Worm (Caenorhabditis elegans) whole organism, young adult: Measurements from ENCODE around the gene Y38C1AA.19.

Source experiments
- C17E4.6 ChIP-seq: fragments of 200-800 bp; sonication (Bioruptor generic); IDR thresholded peaks from 2 replicates; pipeline ENCODE4 v1.3.6; 2022; ENCODE audit warnings: missing genetic modification reagents, missing genetic modification characterization, missing compliant biosample characterization
- F33H1.4 ChIP-seq: fragments of 200-800 bp; sonication (Bioruptor generic); IDR thresholded peaks from 2 replicates; pipeline ENCODE4 v1.3.6; 2022; ENCODE audit warnings: missing genetic modification reagents, missing genetic modification characterization, missing compliant biosample characterization
- F37B4.10 ChIP-seq: fragments of 200-800 bp; sonication (Bioruptor generic); IDR thresholded peaks from 2 replicates; pipeline ENCODE4 v1.3.6; 2022; ENCODE audit warnings: missing genetic modification characterization, missing compliant biosample characterization
- F49E8.2 ChIP-seq: sonication (generic microtip); optimal IDR thresholded peaks from 3 replicates; lab custom pipeline; 2017; ENCODE audit warnings: missing genetic modification characterization, mild to moderate bottlenecking, missing compliant biosample characterization, antibody characterized with exemption, moderate library complexity; ENCODE audit not compliant: insufficient read depth
- F55B11.4 ChIP-seq: sonication (generic microtip); optimal IDR thresholded peaks from 2 replicates; lab custom pipeline; 2016; ENCODE audit warnings: missing compliant biosample characterization, missing genetic modification characterization, borderline replicate concordance; ENCODE audit not compliant: insufficient read depth
- F57A8.1 ChIP-seq: fragments of 200-800 bp; sonication (Bioruptor generic); optimal IDR thresholded peaks from 2 replicates; lab custom pipeline; 2018; ENCODE audit warnings: mild to moderate bottlenecking, missing genetic modification characterization, moderate library complexity, missing compliant biosample characterization
- F57C9.4 ChIP-seq: sonication (generic microtip); optimal IDR thresholded peaks from 2 replicates; lab custom pipeline; 2017; ENCODE audit warnings: mild to moderate bottlenecking, missing genetic modification characterization, missing compliant biosample characterization
- K11D2.4 ChIP-seq: fragments of 200-800 bp; sonication (Bioruptor generic); IDR thresholded peaks from 2 replicates; pipeline ENCODE4 v1.3.6; 2022; ENCODE audit warnings: missing genetic modification reagents, missing genetic modification characterization, missing compliant biosample characterization
- T26A5.8 ChIP-seq: sonication (generic microtip); optimal IDR thresholded peaks from 2 replicates; lab custom pipeline; 2016; ENCODE audit warnings: missing genetic modification characterization, missing compliant biosample characterization
- Y53F4B.3 ChIP-seq: fragments of 200-800 bp; sonication (Bioruptor generic); IDR thresholded peaks from 2 replicates; pipeline ENCODE4 v1.3.6; 2022; ENCODE audit warnings: missing genetic modification reagents, missing genetic modification characterization, missing compliant biosample characterization
- Y53G8AR.9 ChIP-seq: fragments of 200-800 bp; sonication (Bioruptor generic); conservative IDR thresholded peaks from 2 replicates; pipeline ENCODE4 v1.3.6; 2022; ENCODE audit warnings: missing genetic modification reagents, missing genetic modification characterization, missing compliant biosample characterization
- Y56A3A.18 ChIP-seq: fragments of 200-800 bp; sonication (Bioruptor generic); IDR thresholded peaks from 2 replicates; pipeline ENCODE4 v1.3.6; 2022; ENCODE audit warnings: missing genetic modification reagents, missing genetic modification characterization, missing compliant biosample characterization
- Y79H2A.3 ChIP-seq: fragments of 200-800 bp; sonication (Bioruptor generic); conservative IDR thresholded peaks from 2 replicates; pipeline ENCODE4 v1.3.6; 2022; ENCODE audit warnings: missing genetic modification reagents, missing genetic modification characterization, missing compliant biosample characterization
- ZK185.1 ChIP-seq: sonication (generic microtip); optimal IDR thresholded peaks from 2 replicates; lab custom pipeline; 2016; ENCODE audit warnings: mild to moderate bottlenecking, missing genetic modification characterization, missing compliant biosample characterization; ENCODE audit not compliant: poor library complexity, severe bottlenecking
- aptf-2 ChIP-seq: fragments of 200-800 bp; sonication (Bioruptor generic); conservative IDR thresholded peaks from 2 replicates; pipeline ENCODE4 v1.3.6; 2022; ENCODE audit warnings: missing genetic modification reagents, missing genetic modification characterization, missing compliant biosample characterization
- atf-7 ChIP-seq: sonication (generic microtip); optimal IDR thresholded peaks from 2 replicates; lab custom pipeline; 2017; ENCODE audit warnings: mild to moderate bottlenecking, missing genetic modification characterization, missing compliant biosample characterization
- attf-6 ChIP-seq: fragments of 200-800 bp; sonication (Bioruptor generic); IDR thresholded peaks from 2 replicates; pipeline ENCODE4 v1.3.6; 2022; ENCODE audit warnings: missing genetic modification reagents, missing genetic modification characterization, missing compliant biosample characterization
- ceh-58 ChIP-seq: fragments of 200-800 bp; sonication (Bioruptor generic); IDR thresholded peaks from 2 replicates; pipeline ENCODE4 v1.3.6; 2022; ENCODE audit warnings: missing genetic modification characterization, missing compliant biosample characterization
- ceh-91 ChIP-seq: fragments of 200-800 bp; sonication (Bioruptor generic); IDR thresholded peaks from 2 replicates; pipeline ENCODE4 v1.3.6; 2022; ENCODE audit warnings: missing genetic modification reagents, missing genetic modification characterization, missing compliant biosample characterization
- efl-1 ChIP-seq: fragments of 150-350 bp; optimal IDR thresholded peaks from 2 replicates; lab custom pipeline; 2014; ENCODE audit warnings: missing biosample characterization, missing genetic modification reagents, missing genetic modification characterization
- egl-18 ChIP-seq: fragments of 200-800 bp; sonication (Bioruptor generic); IDR thresholded peaks from 2 replicates; pipeline ENCODE4 v1.3.6; 2022; ENCODE audit warnings: missing genetic modification reagents, missing genetic modification characterization, missing compliant biosample characterization
- him-1 ChIP-seq: sonication (generic microtip); optimal IDR thresholded peaks from 2 replicates; lab custom pipeline; 2016; ENCODE audit warnings: missing genotype, missing genetic modification reagents, missing genetic modification characterization, missing compliant biosample characterization
- hlh-12 ChIP-seq: sonication (generic microtip); optimal IDR thresholded peaks from 2 replicates; lab custom pipeline; 2016; ENCODE audit warnings: missing genetic modification characterization, missing compliant biosample characterization
- hmg-1.2 ChIP-seq: fragments of 200-800 bp; sonication (Bioruptor generic); IDR thresholded peaks from 2 replicates; pipeline ENCODE4 v1.3.6; 2022; ENCODE audit warnings: missing genetic modification reagents, missing genetic modification characterization, missing compliant biosample characterization
- hrde-1 ChIP-seq: sonication (generic microtip); optimal IDR thresholded peaks from 2 replicates; lab custom pipeline; 2016; ENCODE audit warnings: missing genetic modification characterization, mild to moderate bottlenecking, missing compliant biosample characterization, moderate library complexity, missing genotype, missing genetic modification reagents, borderline replicate concordance
- lag-1 ChIP-seq: fragments of 200-800 bp; sonication (Bioruptor generic); IDR thresholded peaks from 2 replicates; pipeline ENCODE4 v1.3.6; 2022; ENCODE audit warnings: missing genetic modification reagents, missing genetic modification characterization, missing compliant biosample characterization
- let-607 ChIP-seq, 2 experiments: fragments of 200-800 bp in 1 of 2; sonication (Bioruptor generic) in 1 of 2; sonication (generic microtip) in 1 of 2; optimal IDR thresholded peaks; 2 replicates each; lab custom pipeline; 2016 to 2018; ENCODE audit warnings: mild to moderate bottlenecking in 2 of 2, missing compliant biosample characterization in 2 of 2, missing genetic modification characterization in 2 of 2, moderate library complexity in 2 of 2, missing genotype in 1 of 2
- lin-35 ChIP-seq, 3 experiments: fragments of 150-350 bp in 2 of 3; sonication (generic microtip) in 1 of 3; optimal IDR thresholded peaks; 2 replicates each; lab custom pipeline; 2014 to 2018; ENCODE audit warnings: missing biosample characterization in 3 of 3, missing genetic modification characterization in 3 of 3, missing genetic modification reagents in 3 of 3
- lir-1 ChIP-seq: fragments of 200-800 bp; sonication (Bioruptor generic); conservative IDR thresholded peaks from 2 replicates; pipeline ENCODE4 v1.3.6; 2022; ENCODE audit warnings: missing genetic modification reagents, missing genetic modification characterization, missing compliant biosample characterization
- lsl-1 ChIP-seq: fragments of 200-800 bp; sonication (Bioruptor generic); optimal IDR thresholded peaks from 2 replicates; lab custom pipeline; 2018; ENCODE audit warnings: mild to moderate bottlenecking, missing genetic modification characterization, moderate library complexity, missing compliant biosample characterization
- lsy-27 ChIP-seq: sonication (generic microtip); optimal IDR thresholded peaks from 2 replicates; lab custom pipeline; 2017; ENCODE audit warnings: missing genetic modification characterization, mild to moderate bottlenecking, missing compliant biosample characterization, antibody characterized with exemption, missing genotype, borderline replicate concordance; ENCODE audit not compliant: insufficient read depth
- madf-10 ChIP-seq: sonication (generic microtip); optimal IDR thresholded peaks from 2 replicates; lab custom pipeline; 2016; ENCODE audit warnings: mild to moderate bottlenecking, missing genetic modification characterization, missing compliant biosample characterization
- mel-28 ChIP-seq: sonication (generic microtip); optimal IDR thresholded peaks from 2 replicates; lab custom pipeline; 2016; ENCODE audit warnings: borderline replicate concordance, mild to moderate bottlenecking, missing genetic modification characterization, missing compliant biosample characterization
- mxl-1 ChIP-seq: sonication (generic microtip); optimal IDR thresholded peaks from 2 replicates; lab custom pipeline; 2016; ENCODE audit warnings: missing genetic modification characterization, missing compliant biosample characterization
- nhr-179 ChIP-seq: sonication (generic microtip); optimal IDR thresholded peaks from 2 replicates; lab custom pipeline; 2016; ENCODE audit warnings: mild to moderate bottlenecking, missing genetic modification characterization, missing compliant biosample characterization
- nhr-27 ChIP-seq: fragments of 200-800 bp; sonication (Bioruptor generic); optimal IDR thresholded peaks from 2 replicates; lab custom pipeline; 2018; ENCODE audit warnings: mild to moderate bottlenecking, missing genetic modification characterization, moderate library complexity, missing compliant biosample characterization
- nhr-90 ChIP-seq: sonication (generic microtip); optimal IDR thresholded peaks from 2 replicates; lab custom pipeline; 2016; ENCODE audit warnings: missing genotype, mild to moderate bottlenecking, missing genetic modification characterization, missing compliant biosample characterization
- pha-4 ChIP-seq: fragments of 150-350 bp; sonication (generic microtip); optimal IDR thresholded peaks from 2 replicates; lab custom pipeline; 2014; ENCODE audit warnings: missing biosample characterization, missing genetic modification reagents, missing genetic modification characterization
- snpc-4 ChIP-seq, 5 experiments: fragments of 150-350 bp in 1 of 5; sonication (generic microtip) in 4 of 5; optimal IDR thresholded peaks; 2 replicates each; lab custom pipeline; 2014 to 2018; ENCODE audit warnings: missing genetic modification characterization in 5 of 5, missing biosample characterization in 3 of 5, antibody characterized with exemption in 2 of 5, mild to moderate bottlenecking in 2 of 5, missing compliant biosample characterization in 2 of 5, missing genotype in 2 of 5, moderate library complexity in 2 of 5, missing genetic modification reagents in 1 of 5
- tbx-9 ChIP-seq: sonication (generic microtip); optimal IDR thresholded peaks from 2 replicates; lab custom pipeline; 2016; ENCODE audit warnings: borderline replicate concordance, missing genetic modification characterization, inconsistent platforms, missing compliant biosample characterization
- unc-130 ChIP-seq: sonication (generic microtip); optimal IDR thresholded peaks from 2 replicates; lab custom pipeline; 2016; ENCODE audit warnings: missing genetic modification reagents, missing genetic modification characterization, missing compliant biosample characterization
- unc-62 ChIP-seq: fragments of 150-350 bp; optimal IDR thresholded peaks from 2 replicates; lab custom pipeline; 2014; ENCODE audit warnings: missing biosample characterization, missing genetic modification reagents, missing genetic modification characterization
- xnd-1 ChIP-seq: sonication (generic microtip); optimal IDR thresholded peaks from 2 replicates; lab custom pipeline; 2016; ENCODE audit warnings: missing genotype, missing genetic modification reagents, missing genetic modification characterization, missing compliant biosample characterization
- ztf-6 ChIP-seq: fragments of 200-800 bp; sonication (Bioruptor generic); IDR thresholded peaks from 2 replicates; pipeline ENCODE4 v1.3.6; 2022; ENCODE audit warnings: missing genetic modification reagents, missing genetic modification characterization, missing compliant biosample characterization

Y38C1AA.19 gene

ce11 chrIV:143807-144371 is 16.1 kb upstream of the Y38C1AA.19 start (continued):
- TF ChIP-seq hrde-1 (tag; lab: Kevin White, UChicago) (peak; percentile 0), egl-18 (no peak), unc-62 (GFP tag; lab: Kevin White, UChicago) (no peak), unc-130 (peak; percentile 22), ZK185.1 (tag; lab: Kevin White, UChicago) (no peak), lin-35 (GFP tag; optimal IDR thresholded peaks at IDR 0.05; lab: Kevin White, UChicago) (peak in 1 of 3 experiments; percentile 11), lag-1 (GFP tag; lab: Robert Waterston, UW) (no peak), lir-1 (GFP tag; lab: Robert Waterston, UW) (0 out of 2 replicates have a peak, but pooled peaks have one; percentile 14), Y56A3A.18 (GFP tag; lab: Robert Waterston, UW) (0 out of 2 replicates have a peak, but pooled peaks have one; percentile 54), K11D2.4 (GFP tag; lab: Robert Waterston, UW) (no peak), F49E8.2 (tag; lab: Kevin White, UChicago) (no peak), ztf-6 (GFP tag; lab: Robert Waterston, UW) (0 out of 2 replicates have a peak, but pooled peaks have one; percentile 39), mel-28 (no peak), F33H1.4 (GFP tag; lab: Robert Waterston, UW) (no peak; the same call in 1 of the 2 replicates), lsy-27 (tag; lab: Kevin White, UChicago) (peak; percentile 30), C17E4.6 (no peak), snpc-4 (GFP tag; optimal IDR thresholded peaks at IDR 0.05; lab: Kevin White, UChicago) (peak; percentile 28), snpc-4 (tag; optimal IDR thresholded peaks at IDR 0.05; lab: Kevin White, UChicago) (peak in 1 of 4 experiments; percentile 58), aptf-2 (GFP tag; lab: Robert Waterston, UW) (0 out of 2 replicates have a peak, but pooled peaks have one; percentile 44), F55B11.4 (no peak), atf-7 (tag; lab: Kevin White, UChicago) (no peak), Y53G8AR.9 (GFP tag; lab: Robert Waterston, UW) (no peak), madf-10 (tag; lab: Kevin White, UChicago) (peak; percentile 76), nhr-90 (tag; lab: Kevin White, UChicago) (peak; percentile 74), tbx-9 (tag; lab: Kevin White, UChicago) (no peak), efl-1 (GFP tag; lab: Kevin White, UChicago) (no peak), attf-6 (no peak), T26A5.8 (tag; lab: Kevin White, UChicago) (no peak), mxl-1 (peak; percentile 75), him-1 (tag; lab: Kevin White, UChicago) (peak; percentile 94), lsl-1 (peak; percentile 15), F57C9.4 (tag; lab: Kevin White, UChicago) (no peak), let-607 (tag; optimal IDR thresholded peaks at IDR 0.05; lab: Kevin White, UChicago) (peak in 1 of 2 experiments; percentile 3), F37B4.10 (GFP tag; lab: Robert Waterston, UW) (0 out of 2 replicates have a peak, but pooled peaks have one; percentile 78), hmg-1.2 (GFP tag; lab: Robert Waterston, UW) (peak; percentile 81), F57A8.1 (GFP tag; lab: Kevin White, UChicago) (peak; percentile 3), nhr-179 (tag; lab: Kevin White, UChicago) (no peak), Y79H2A.3 (GFP tag; lab: Robert Waterston, UW) (no peak), pha-4 (tag; lab: Kevin White, UChicago) (no peak), xnd-1 (no peak), nhr-27 (tag; lab: Kevin White, UChicago) (no peak), hlh-12 (tag; lab: Kevin White, UChicago) (peak; percentile 9), ceh-58 (no peak), Y53F4B.3 (GFP tag; lab: Robert Waterston, UW) (no peak), ceh-91 (GFP tag; lab: Robert Waterston, UW) (0 out of 2 replicates have a peak, but pooled peaks have one; percentile 12)
